Worm (Caenorhabditis elegans) whole organism, midembryonic: ENCODE data around the gene F44A2.7.

Experiments used
- T22C8.4 ChIP-seq: fragments of 200-800 bp; sonication (Bioruptor generic); IDR thresholded peaks from 2 replicates; pipeline ENCODE4 v1.3.6; 2022; ENCODE audit warnings: missing genetic modification characterization, missing compliant biosample characterization
- flt-1 ChIP-seq: fragments of 200-800 bp; sonication (Bioruptor generic); IDR thresholded peaks from 2 replicates; pipeline ENCODE4 v1.3.6; 2022; ENCODE audit warnings: missing genetic modification characterization, missing compliant biosample characterization
- med-1 ChIP-seq: sonication (generic microtip); optimal IDR thresholded peaks from 2 replicates; lab custom pipeline; 2017; ENCODE audit warnings: missing genetic modification characterization, mild to moderate bottlenecking, missing compliant biosample characterization, antibody characterized with exemption, missing genetic modification reagents; ENCODE audit not compliant: insufficient read depth
- ref-1 ChIP-seq: fragments of 200-800 bp; sonication (Bioruptor generic); conservative IDR thresholded peaks from 2 replicates; pipeline ENCODE4 v1.3.6; 2022; ENCODE audit warnings: missing genetic modification reagents, missing genetic modification characterization, missing compliant biosample characterization
- tab-1 ChIP-seq: fragments of 200-800 bp; sonication (Bioruptor generic); IDR thresholded peaks from 2 replicates; pipeline ENCODE4 v1.3.6; 2022; ENCODE audit warnings: missing genetic modification characterization, missing compliant biosample characterization

DNA sequence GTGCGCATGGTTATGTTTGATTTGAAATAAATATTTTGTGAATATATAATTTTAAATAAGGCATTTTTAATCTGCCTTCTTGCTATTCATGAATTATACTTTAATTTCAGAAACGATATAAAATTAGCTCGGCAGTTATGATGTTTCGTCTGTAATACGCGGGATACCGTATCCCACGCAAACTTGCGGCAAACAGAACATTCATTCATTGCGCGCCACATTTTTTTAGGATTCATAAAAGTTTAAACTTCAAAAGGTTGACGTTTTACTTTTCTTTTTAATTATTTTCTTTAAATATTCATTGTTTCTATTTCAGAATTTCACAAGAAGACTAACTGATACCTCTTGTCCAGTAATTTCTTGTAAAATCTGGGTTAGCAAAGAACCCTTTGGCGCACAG lies 1.6 kb downstream of the F44A2.7 start, which contains the start of gene tag-153:
- TF ChIP-seq ref-1 (GFP tag; lab: Robert Waterston, UW) (no peak), flt-1 (GFP tag; lab: Robert Waterston, UW) (no peak), tab-1 (GFP tag; lab: Robert Waterston, UW) (no peak), med-1 (GFP tag; lab: Kevin White, UChicago) (no peak), T22C8.4 (GFP tag; lab: Robert Waterston, UW) (no peak)
